Worm (Caenorhabditis elegans): ENCODE data around the gene ctf-18.

DNA sequence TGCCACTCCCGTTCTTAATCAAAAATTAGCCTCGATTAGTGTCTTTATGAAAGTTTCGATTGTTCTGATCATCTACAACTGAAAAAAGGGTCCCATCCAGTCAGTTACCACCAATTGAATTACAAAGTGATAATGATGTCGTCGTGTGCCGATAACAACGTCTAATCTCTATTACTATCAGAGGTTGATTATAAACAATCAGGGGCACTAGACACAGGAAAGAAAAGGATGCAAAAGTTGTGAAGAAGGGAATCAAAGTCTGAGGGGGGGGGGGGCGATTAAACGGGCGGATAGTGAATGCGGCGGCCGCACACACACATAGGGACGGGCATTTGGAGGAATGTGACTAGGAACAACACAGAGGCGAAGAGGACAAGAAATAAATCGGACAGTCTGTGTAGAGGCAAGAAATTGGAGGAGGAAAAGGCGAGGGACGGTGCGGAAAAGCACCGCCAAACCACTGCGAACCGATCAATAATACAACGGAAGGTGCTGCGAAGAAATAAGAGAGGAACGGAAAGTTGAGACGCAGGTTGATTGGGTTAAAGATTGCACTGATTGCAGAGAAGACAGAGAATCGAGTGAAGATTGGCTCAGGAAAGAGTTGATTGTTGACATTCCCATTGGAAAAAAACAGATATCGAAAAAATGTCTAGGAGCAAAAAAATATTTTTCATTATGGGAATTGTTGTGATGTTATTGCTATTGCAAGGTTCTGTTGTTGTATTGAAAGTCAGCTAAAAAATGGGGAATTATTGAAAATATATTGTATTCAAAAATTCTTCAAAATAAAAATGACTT lies 48.7 kb upstream of the ctf-18 start:
- TF ChIP-seq ztf-29 (GFP tag; IDR thresholded peaks at IDR 0.05) (no peak), cog-1 (tag; optimal IDR thresholded peaks at IDR 0.05) (peak; percentile 2), ref-1 (GFP tag; conservative IDR thresholded peaks at IDR 0.05) (no peak), klf-2 (GFP tag; conservative IDR thresholded peaks at IDR 0.05) (no peak), ztf-23 (GFP tag; IDR thresholded peaks at IDR 0.05) (peak; percentile 55; the same call in 1 of the 2 replicates), T22C8.4 (GFP tag; IDR thresholded peaks at IDR 0.05) (peak; percentile 73)
